Fruit fly (Drosophila melanogaster): ENCODE measurements around the gene CG4036.

Gene CG4036

dm6 chr2L:9782176-9782581, 8.5 kb upstream of the CG4036 start, which contains the start of gene IP3K1 (continued):
- TF ChIP-seq fd102C (GFP tag; optimal IDR thresholded peaks at IDR 0.05) (no peak), CG9215 (GFP tag; IDR thresholded peaks at IDR 0.05) (no peak), CG16815 (GFP tag; optimal IDR thresholded peaks at IDR 0.05) (no peak), zfh1 (GFP tag; IDR thresholded peaks at IDR 0.05) (no peak), Mad (GFP tag; optimal IDR thresholded peaks at IDR 0.05) (no peak), fru (optimal IDR thresholded peaks at IDR 0.05) (no peak), Atf3 (GFP tag; optimal IDR thresholded peaks at IDR 0.05) (no peak), NC2α (GFP tag; optimal IDR thresholded peaks at IDR 0.05) (peak; percentile 28), kah (GFP tag; optimal IDR thresholded peaks at IDR 0.05) (peak; percentile 56), NK7.1 (GFP tag; optimal IDR thresholded peaks at IDR 0.05) (peak; percentile 29), maf-S (GFP tag; optimal IDR thresholded peaks at IDR 0.05) (peak; percentile 16), Dll (GFP tag; IDR thresholded peaks at IDR 0.05; ENCODE audit: partially characterized antibody) (peak; percentile 56; the same call in 2 of the 4 replicates), CG7372 (GFP tag; IDR thresholded peaks at IDR 0.05) (no peak), Hr51 (GFP tag; optimal IDR thresholded peaks at IDR 0.05) (no peak), pros (GFP tag; optimal IDR thresholded peaks at IDR 0.05) (no peak), Eip74EF (GFP tag; optimal IDR thresholded peaks at IDR 0.05) (peak in 1 of 2 experiments; percentile 61), btn (GFP tag; optimal IDR thresholded peaks at IDR 0.05) (peak; percentile 24), CG7271 (tag; optimal IDR thresholded peaks at IDR 0.05) (no peak), sc (optimal IDR thresholded peaks at IDR 0.05) (no peak), sc (GFP tag; optimal IDR thresholded peaks at IDR 0.05) (no peak), jigr1 (GFP tag; IDR thresholded peaks at IDR 0.05) (no peak), her (GFP tag; optimal IDR thresholded peaks at IDR 0.05) (peak; percentile 61), Tbp (GFP tag; optimal IDR thresholded peaks at IDR 0.05) (no peak), nau (GFP tag; optimal IDR thresholded peaks at IDR 0.05) (peak; percentile 52), ash1 (GFP tag; optimal IDR thresholded peaks at IDR 0.05) (peak; percentile 8), Jarid2 (GFP tag; optimal IDR thresholded peaks at IDR 0.05) (peak; percentile 99), tio (GFP tag; optimal IDR thresholded peaks at IDR 0.05) (no peak), CHES-1-like (GFP tag; optimal IDR thresholded peaks at IDR 0.05) (no peak), slbo (GFP tag; IDR thresholded peaks at IDR 0.05) (peak; percentile 55), CG4854 (GFP tag; optimal IDR thresholded peaks at IDR 0.05) (no peak), Side (GFP tag; optimal IDR thresholded peaks at IDR 0.05) (peak; percentile 28), Usf (GFP tag; optimal IDR thresholded peaks at IDR 0.05) (no peak), CG9797 (GFP tag; optimal IDR thresholded peaks at IDR 0.05) (no peak), al (GFP tag; IDR thresholded peaks at IDR 0.05) (no peak), HLH54F (GFP tag; optimal IDR thresholded peaks at IDR 0.05) (peak; percentile 28), bsh (GFP tag; optimal IDR thresholded peaks at IDR 0.05) (peak in 1 of 2 experiments; percentile 25), lmd (GFP tag; IDR thresholded peaks at IDR 0.05) (peak; percentile 15; the same call in 1 of the 2 replicates), Xbp1 (GFP tag; optimal IDR thresholded peaks at IDR 0.05) (peak; percentile 29), HLHmδ (GFP tag; optimal IDR thresholded peaks at IDR 0.05) (peak; percentile 52), unc-4 (GFP tag; IDR thresholded peaks at IDR 0.05; ENCODE audit: partially characterized antibody) (peak; percentile 60), CG11247 (GFP tag; IDR thresholded peaks at IDR 0.05) (peak; percentile 48; the same call in 1 of the 2 replicates), wor (GFP tag; IDR thresholded peaks at IDR 0.05) (no peak), CG7745 (tag; optimal IDR thresholded peaks at IDR 0.05) (no peak), Trl (optimal IDR thresholded peaks at IDR 0.05) (peak; percentile 91 to 96), Trl (GFP tag; optimal IDR thresholded peaks at IDR 0.05) (peak; percentile 29), Oli (tag; optimal IDR thresholded peaks at IDR 0.05) (no peak), MBD-R2 (GFP tag; IDR thresholded peaks at IDR 0.05) (no peak; the same call in 1 of the 2 replicates), sob (GFP tag; IDR thresholded peaks at IDR 0.05) (peak; percentile 68; the same call in 1 of the 2 replicates), ken (GFP tag; IDR thresholded peaks at IDR 0.05) (no peak), emc (GFP tag; optimal IDR thresholded peaks at IDR 0.05) (no peak), lov (optimal IDR thresholded peaks at IDR 0.05) (no peak), lov (GFP tag; IDR thresholded peaks at IDR 0.05) (no peak; the same call in 2 of the 3 replicates)

Measured in whole organism, embryonic.